Fruit fly (Drosophila melanogaster) whole organism, embryonic: ENCODE data around the gene CG14401.

ENCODE experiments used
- Aef1 ChIP-seq: fragments of 200-800 bp; sonication (Bioruptor generic); IDR thresholded peaks from 3 replicates; pipeline ENCODE4 v1.3.6; 2022; ENCODE audit warnings: missing biosample characterization, missing genetic modification characterization
- Atf-2 ChIP-seq: fragments of 200-800 bp; sonication (Bioruptor generic); optimal IDR thresholded peaks from 2 replicates; lab custom pipeline; 2016; ENCODE audit warnings: missing biosample characterization, missing genetic modification characterization
- Bgb ChIP-seq: fragments of 200-800 bp; sonication (Bioruptor generic); IDR thresholded peaks from 2 replicates; pipeline ENCODE4 v1.3.6; 2022; ENCODE audit warnings: missing biosample characterization, missing genetic modification characterization; ENCODE audit not compliant: partially characterized antibody
- CG11504 ChIP-seq: fragments of 200-800 bp; sonication (Bioruptor generic); optimal IDR thresholded peaks from 3 replicates; lab custom pipeline; 2019; ENCODE audit warnings: missing biosample characterization, mild to moderate bottlenecking, missing genetic modification characterization, moderate library complexity
- CG11560 ChIP-seq: fragments of 200-800 bp; sonication (Bioruptor generic); IDR thresholded peaks from 3 replicates; pipeline ENCODE4 v1.3.6; 2022; ENCODE audit warnings: missing biosample characterization, missing genetic modification characterization
- CG15269 ChIP-seq: fragments of 200-800 bp; sonication (Bioruptor generic); optimal IDR thresholded peaks from 2 replicates; lab custom pipeline; 2018; ENCODE audit warnings: missing biosample characterization, mild to moderate bottlenecking, missing genetic modification characterization, moderate library complexity
- CG15696 ChIP-seq: fragments of 200-800 bp; sonication (Bioruptor generic); optimal IDR thresholded peaks from 2 replicates; lab custom pipeline; 2019; ENCODE audit warnings: missing biosample characterization, mild to moderate bottlenecking, missing genetic modification characterization, moderate library complexity
- CG17912 ChIP-seq: fragments of 200-800 bp; sonication (Bioruptor generic); optimal IDR thresholded peaks from 2 replicates; lab custom pipeline; 2018; ENCODE audit warnings: missing biosample characterization, mild to moderate bottlenecking, missing genetic modification characterization
- CG1792 ChIP-seq: fragments of 200-800 bp; sonication (Bioruptor generic); optimal IDR thresholded peaks from 2 replicates; lab custom pipeline; 2016; ENCODE audit warnings: missing biosample characterization, missing genetic modification characterization
- CG18476 ChIP-seq: fragments of 200-800 bp; sonication (Bioruptor generic); optimal IDR thresholded peaks from 2 replicates; lab custom pipeline; 2016; ENCODE audit warnings: missing biosample characterization, mild to moderate bottlenecking, missing genetic modification characterization
- CG2678 ChIP-seq: fragments of 200-800 bp; sonication (Bioruptor generic); optimal IDR thresholded peaks from 3 replicates; lab custom pipeline; 2019; ENCODE audit warnings: missing biosample characterization, mild to moderate bottlenecking, missing genetic modification characterization, moderate library complexity
- CG3065 ChIP-seq: fragments of 200-800 bp; sonication (Bioruptor generic); optimal IDR thresholded peaks from 2 replicates; lab custom pipeline; 2016; ENCODE audit warnings: missing biosample characterization, missing genetic modification characterization
- CG3281 ChIP-seq: fragments of 200-800 bp; sonication (Bioruptor generic); optimal IDR thresholded peaks from 3 replicates; lab custom pipeline; 2017; ENCODE audit warnings: missing biosample characterization, mild to moderate bottlenecking, missing genetic modification characterization
- CG33213 ChIP-seq: fragments of 200-800 bp; sonication (Bioruptor generic); optimal IDR thresholded peaks from 3 replicates; lab custom pipeline; 2016; ENCODE audit warnings: missing biosample characterization, missing genetic modification characterization
- CG4424 ChIP-seq: fragments of 200-800 bp; sonication (Bioruptor generic); optimal IDR thresholded peaks from 3 replicates; lab custom pipeline; 2016; ENCODE audit warnings: missing biosample characterization, missing genetic modification characterization
- CG6254 ChIP-seq: fragments of 200-800 bp; sonication (Bioruptor generic); optimal IDR thresholded peaks from 3 replicates; lab custom pipeline; 2017; ENCODE audit warnings: mild to moderate bottlenecking, missing biosample characterization, missing genetic modification reagents, missing genetic modification characterization
- CG7556 ChIP-seq: fragments of 200-800 bp; sonication (Bioruptor generic); optimal IDR thresholded peaks from 2 replicates; lab custom pipeline; 2017; ENCODE audit warnings: missing biosample characterization, mild to moderate bottlenecking, missing genetic modification characterization
- Camta ChIP-seq: fragments of 200-800 bp; sonication (Bioruptor generic); optimal IDR thresholded peaks from 2 replicates; lab custom pipeline; 2016; ENCODE audit warnings: missing biosample characterization, missing genetic modification characterization
- D ChIP-seq, 2 experiments: fragments of 200-800 bp in 1 of 2; fragments of >200 bp in 1 of 2; sonication (Bioruptor generic) in 1 of 2; optimal IDR thresholded peaks; 2 replicates in 1 of 2; 3 replicates in 1 of 2; lab custom pipeline; 2017; ENCODE audit warnings: mild to moderate bottlenecking in 1 of 2, missing biosample characterization in 1 of 2, missing genetic modification characterization in 1 of 2, missing genetic modification reagents in 1 of 2
- Dek ChIP-seq: fragments of 200-800 bp; sonication (Bioruptor generic); optimal IDR thresholded peaks from 3 replicates; lab custom pipeline; 2019; ENCODE audit warnings: missing biosample characterization, mild to moderate bottlenecking, missing genetic modification characterization, moderate library complexity
- Dll ChIP-seq: fragments of 200-800 bp; sonication (Bioruptor generic); IDR thresholded peaks from 4 replicates; pipeline ENCODE4 v1.3.6; 2022; ENCODE audit warnings: missing biosample characterization, missing genetic modification characterization; ENCODE audit not compliant: partially characterized antibody
- HLH4C ChIP-seq: fragments of 200-800 bp; sonication (Bioruptor generic); IDR thresholded peaks from 3 replicates; pipeline ENCODE4 v1.3.6; 2022; ENCODE audit warnings: missing biosample characterization, missing genetic modification characterization; ENCODE audit not compliant: partially characterized antibody
- Hand ChIP-seq: fragments of 200-800 bp; sonication (Bioruptor generic); optimal IDR thresholded peaks from 2 replicates; lab custom pipeline; 2017; ENCODE audit warnings: mild to moderate bottlenecking, missing biosample characterization, missing genetic modification reagents, missing genetic modification characterization
- Hmx ChIP-seq: fragments of 200-800 bp; sonication (Bioruptor generic); optimal IDR thresholded peaks from 2 replicates; lab custom pipeline; 2016; ENCODE audit warnings: missing biosample characterization, missing genetic modification characterization
- Hr39 ChIP-seq: fragments of >200 bp; optimal IDR thresholded peaks from 2 replicates; lab custom pipeline; 2017
- Kr ChIP-seq: fragments of 200-800 bp; sonication (Bioruptor generic); optimal IDR thresholded peaks from 2 replicates; lab custom pipeline; 2017; ENCODE audit warnings: missing biosample characterization, mild to moderate bottlenecking, missing genetic modification characterization
- Lpt ChIP-seq: fragments of >200 bp; optimal IDR thresholded peaks from 2 replicates; lab custom pipeline; 2018; ENCODE audit warnings: missing biosample characterization, missing genetic modification characterization
- NFAT ChIP-seq: fragments of 200-800 bp; sonication (Bioruptor generic); IDR thresholded peaks from 2 replicates; pipeline ENCODE4 v1.3.6; 2022; ENCODE audit warnings: missing biosample characterization, missing genetic modification characterization
- Pdp1 ChIP-seq, 2 experiments: fragments of 200-800 bp; sonication (Bioruptor generic); optimal IDR thresholded peaks; 3 replicates each; lab custom pipeline; 2016; ENCODE audit warnings: missing biosample characterization in 2 of 2, missing genetic modification characterization in 2 of 2, mild to moderate bottlenecking in 1 of 2, moderate library complexity in 1 of 2
- Spps ChIP-seq: fragments of 200-800 bp; sonication (Bioruptor generic); optimal IDR thresholded peaks from 2 replicates; lab custom pipeline; 2018; ENCODE audit warnings: missing biosample characterization, mild to moderate bottlenecking, missing genetic modification characterization
- Sry-δ ChIP-seq: fragments of 200-800 bp; sonication (Bioruptor generic); optimal IDR thresholded peaks from 2 replicates; lab custom pipeline; 2016; ENCODE audit warnings: missing biosample characterization, missing genetic modification characterization
- al ChIP-seq: fragments of 200-800 bp; sonication (Bioruptor generic); IDR thresholded peaks from 2 replicates; pipeline ENCODE4 v1.3.6; 2022; ENCODE audit warnings: missing biosample characterization, missing genetic modification characterization
- ap ChIP-seq: fragments of 200-800 bp; sonication (Bioruptor generic); IDR thresholded peaks from 2 replicates; pipeline ENCODE4 v1.3.6; 2022; ENCODE audit warnings: missing biosample characterization, missing genetic modification characterization
- ems ChIP-seq: fragments of 200-800 bp; sonication (Bioruptor generic); optimal IDR thresholded peaks from 3 replicates; lab custom pipeline; 2016; ENCODE audit warnings: missing biosample characterization, missing genetic modification characterization
- fd64A ChIP-seq: fragments of 200-800 bp; sonication (Bioruptor generic); optimal IDR thresholded peaks from 3 replicates; lab custom pipeline; 2018; ENCODE audit warnings: missing biosample characterization, mild to moderate bottlenecking, missing genetic modification characterization
- gt ChIP-seq: fragments of 200-800 bp; sonication (Bioruptor generic); IDR thresholded peaks from 2 replicates; pipeline ENCODE4 v1.3.6; 2022; ENCODE audit warnings: missing biosample characterization, missing genetic modification characterization
- ham ChIP-seq: fragments of 200-800 bp; sonication (Bioruptor generic); IDR thresholded peaks from 2 replicates; pipeline ENCODE4 v1.3.6; 2022; ENCODE audit warnings: missing biosample characterization, missing genetic modification characterization
- lilli ChIP-seq: fragments of 200-800 bp; sonication (Bioruptor generic); optimal IDR thresholded peaks from 3 replicates; lab custom pipeline; 2016; ENCODE audit warnings: missing biosample characterization, missing genetic modification characterization
- nerfin-1 ChIP-seq: fragments of 200-800 bp; sonication (Bioruptor generic); optimal IDR thresholded peaks from 3 replicates; lab custom pipeline; 2019; ENCODE audit warnings: missing biosample characterization, mild to moderate bottlenecking, missing genetic modification characterization, moderate library complexity
- nerfin-2 ChIP-seq: fragments of 200-800 bp; sonication (Bioruptor generic); IDR thresholded peaks from 2 replicates; pipeline ENCODE4 v1.3.6; 2022; ENCODE audit warnings: missing biosample characterization, missing genetic modification characterization; ENCODE audit not compliant: partially characterized antibody
- org-1 ChIP-seq: fragments of 200-800 bp; sonication (Bioruptor generic); optimal IDR thresholded peaks from 2 replicates; lab custom pipeline; 2017; ENCODE audit warnings: missing biosample characterization, missing genetic modification characterization
- prd ChIP-seq, 3 experiments: fragments of >200 bp in 2 of 3; fragments of 200-800 bp in 1 of 3; sonication (Bioruptor generic) in 1 of 3; optimal IDR thresholded peaks in 2 of 3; IDR thresholded peaks in 1 of 3; 2 replicates in 2 of 3; 3 replicates in 1 of 3; pipeline versions ENCODE4 v1.3.6 to Lab custom; 2017 to 2022; ENCODE audit warnings: missing biosample characterization in 1 of 3, missing genetic modification characterization in 1 of 3
- seq ChIP-seq: fragments of 200-800 bp; sonication (Bioruptor generic); IDR thresholded peaks from 2 replicates; pipeline ENCODE4 v1.3.6; 2022; ENCODE audit warnings: missing biosample characterization, missing genetic modification characterization
- slbo ChIP-seq: fragments of 200-800 bp; sonication (Bioruptor generic); IDR thresholded peaks from 2 replicates; pipeline ENCODE4 v1.3.6; 2022; ENCODE audit warnings: missing biosample characterization, missing genetic modification characterization
- slp2 ChIP-seq: fragments of 200-800 bp; sonication (Bioruptor generic); optimal IDR thresholded peaks from 2 replicates; lab custom pipeline; 2016; ENCODE audit warnings: missing biosample characterization, missing genetic modification characterization
- sr ChIP-seq: fragments of 200-800 bp; sonication (Bioruptor generic); IDR thresholded peaks from 3 replicates; pipeline ENCODE4 v1.3.6; 2022; ENCODE audit warnings: missing biosample characterization, missing genetic modification characterization
- stc ChIP-seq: fragments of 200-800 bp; sonication (Bioruptor generic); IDR thresholded peaks from 2 replicates; pipeline ENCODE4 v1.3.6; 2022; ENCODE audit warnings: missing biosample characterization, missing genetic modification characterization
- tgo ChIP-seq: fragments of 200-800 bp; sonication (Bioruptor generic); IDR thresholded peaks from 3 replicates; pipeline ENCODE4 v1.3.6; 2022; ENCODE audit warnings: missing biosample characterization, missing genetic modification characterization
- trem ChIP-seq: fragments of 200-800 bp; optimal IDR thresholded peaks from 3 replicates; lab custom pipeline; 2019; ENCODE audit warnings: missing biosample characterization, mild to moderate bottlenecking, missing genetic modification characterization, moderate library complexity

CG14401 gene

DNA sequence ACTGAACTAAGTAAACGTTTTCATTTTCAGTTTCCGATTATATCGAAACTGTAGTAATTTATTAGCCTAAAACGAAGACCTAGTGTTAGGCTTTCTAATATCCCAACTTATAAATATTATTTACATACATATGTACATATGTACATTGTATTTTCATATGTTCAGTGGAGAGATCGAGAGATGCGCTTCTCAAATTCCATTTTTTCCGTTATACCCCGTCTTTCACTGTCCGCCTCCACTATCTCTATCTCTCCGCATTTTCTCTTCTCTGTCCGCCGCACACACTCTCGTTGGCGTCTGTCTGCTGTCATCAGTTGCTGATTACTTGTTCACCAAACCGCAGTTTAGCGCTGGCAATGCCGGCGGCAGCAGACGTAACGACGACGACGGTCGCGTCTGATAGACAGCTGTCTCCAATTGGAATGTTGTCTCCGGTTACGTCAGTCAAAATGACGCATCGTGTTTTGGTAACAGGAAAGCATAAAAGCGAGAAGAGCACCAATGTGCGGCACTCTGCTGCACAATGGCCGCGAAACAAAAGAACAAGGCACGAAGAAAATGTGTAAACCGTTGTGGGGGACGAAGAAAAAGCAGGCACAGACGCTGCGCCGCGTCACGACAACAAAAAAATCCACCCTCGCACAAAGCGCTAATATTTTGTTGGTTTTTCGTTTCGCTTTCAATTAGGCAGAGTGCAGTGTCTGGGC, 47.0 kb upstream of the CG14401 start, which contains the start of gene CG9331 (continued):
- TF ChIP-seq org-1 (GFP tag; lab: Kevin White, UChicago) = no peak
- no peak for TF ChIP-seq Hmx
- TF ChIP-seq Aef1 (GFP tag; lab: Robert Waterston, UW) = 0 out of 3 replicates have a peak, but pooled peaks have one; percentile 28
- TF ChIP-seq Dll = peak; percentile 57; the same call in 3 of the 4 replicates
- TF ChIP-seq Pdp1 (GFP tag; optimal IDR thresholded peaks at IDR 0.05; lab: Kevin White, UChicago) = peak in 1 of 2 experiments; percentile 99
- TF ChIP-seq D (optimal IDR thresholded peaks at IDR 0.05; lab: Kevin White, UChicago) = peak; percentile 5
- TF ChIP-seq D (GFP tag; optimal IDR thresholded peaks at IDR 0.05; lab: Kevin White, UChicago) = no peak
- no peak for TF ChIP-seq prd (optimal IDR thresholded peaks at IDR 0.05; lab: Kevin White, UChicago)
- no peak for TF ChIP-seq prd (GFP tag; IDR thresholded peaks at IDR 0.05; lab: Robert Waterston, UW)
- no peak for TF ChIP-seq CG15269 (tag; lab: Kevin White, UChicago)
- TF ChIP-seq gt = no peak
- no peak for TF ChIP-seq ems (GFP tag; lab: Kevin White, UChicago)
- TF ChIP-seq CG3281 (GFP tag; lab: Kevin White, UChicago) = no peak
- TF ChIP-seq Atf-2 (GFP tag; lab: Kevin White, UChicago) = no peak
- TF ChIP-seq nerfin-1 (tag; lab: Kevin White, UChicago) = no peak
- TF ChIP-seq stc (GFP tag; lab: Robert Waterston, UW) = 0 out of 2 replicates have a peak, but pooled peaks have one; percentile 12
- no peak for TF ChIP-seq CG2678
- TF ChIP-seq sr (GFP tag; lab: Robert Waterston, UW) = peak; percentile 42; the same call in 1 of the 3 replicates
- peak; percentile 93 for TF ChIP-seq CG18476 (GFP tag; lab: Kevin White, UChicago)
- no peak for TF ChIP-seq ap
- TF ChIP-seq CG11504 (tag; lab: Kevin White, UChicago) = no peak
- no peak for TF ChIP-seq CG4424 (GFP tag; lab: Kevin White, UChicago)
- peak; percentile 51 for TF ChIP-seq CG17912 (GFP tag; lab: Kevin White, UChicago)
- no peak for TF ChIP-seq slp2 (GFP tag; lab: Kevin White, UChicago)
- TF ChIP-seq CG3065 (GFP tag; lab: Kevin White, UChicago) = no peak
- no peak for TF ChIP-seq CG1792 (GFP tag; lab: Kevin White, UChicago)
- TF ChIP-seq HLH4C (GFP tag; lab: Robert Waterston, UW) = peak; percentile 48; the same call in 1 of the 3 replicates
- TF ChIP-seq Kr (GFP tag; lab: Kevin White, UChicago) = no peak
- peak; percentile 9 for TF ChIP-seq CG15696 (tag; lab: Kevin White, UChicago)
- TF ChIP-seq CG11560 (tag; lab: Robert Waterston, UW) = no peak
- no peak for TF ChIP-seq CG33213 (GFP tag; lab: Kevin White, UChicago)
- TF ChIP-seq al (GFP tag; lab: Robert Waterston, UW) = no peak
- TF ChIP-seq tgo (GFP tag; lab: Robert Waterston, UW) = no peak
- TF ChIP-seq Dek = no peak
- no peak for TF ChIP-seq trem
- TF ChIP-seq seq (GFP tag; lab: Robert Waterston, UW) = no peak
- TF ChIP-seq fd64A (GFP tag; lab: Kevin White, UChicago) = peak; percentile 16
- TF ChIP-seq ham (GFP tag; lab: Robert Waterston, UW) = no peak
- TF ChIP-seq slbo (GFP tag; lab: Robert Waterston, UW) = no peak
- peak; percentile 53; the same call in 1 of the 2 replicates for TF ChIP-seq nerfin-2 (GFP tag; lab: Robert Waterston, UW)
- TF ChIP-seq Sry-δ = no peak
- TF ChIP-seq Spps (tag; lab: Kevin White, UChicago) = no peak
- peak; percentile 36 for TF ChIP-seq CG6254 (GFP tag; lab: Kevin White, UChicago)
- TF ChIP-seq CG7556 = no peak
- peak; percentile 53; the same call in 1 of the 2 replicates for TF ChIP-seq Bgb (GFP tag; lab: Robert Waterston, UW)
- TF ChIP-seq NFAT = no peak
- no peak for TF ChIP-seq Hand (GFP tag; lab: Kevin White, UChicago)
- TF ChIP-seq Hr39 (lab: Kevin White, UChicago) = no peak
- no peak for TF ChIP-seq Lpt (GFP tag; lab: Kevin White, UChicago)
- no peak for TF ChIP-seq Camta (GFP tag; lab: Kevin White, UChicago)
- no peak for TF ChIP-seq lilli
